Worm (Caenorhabditis elegans) whole organism, young adult: Measurements from ENCODE around the gene C46F11.6.

Experiments
- B0019.2 ChIP-seq: fragments of 200-800 bp; sonication (Bioruptor generic); conservative IDR thresholded peaks from 2 replicates; pipeline ENCODE4 v1.3.6; 2022; ENCODE audit warnings: missing genetic modification reagents, missing genetic modification characterization, missing compliant biosample characterization
- B0035.1 ChIP-seq: sonication (generic microtip); optimal IDR thresholded peaks from 2 replicates; lab custom pipeline; 2016; ENCODE audit warnings: missing genetic modification characterization, mild to moderate bottlenecking, missing compliant biosample characterization, missing genotype, missing genetic modification reagents
- B0336.3 ChIP-seq: fragments of 200-800 bp; sonication (Bioruptor generic); IDR thresholded peaks from 2 replicates; pipeline ENCODE4 v1.3.6; 2022; ENCODE audit warnings: missing genetic modification characterization, missing compliant biosample characterization
- F22D6.2 ChIP-seq: sonication (generic microtip); optimal IDR thresholded peaks from 2 replicates; lab custom pipeline; 2016; ENCODE audit warnings: mild to moderate bottlenecking, missing genetic modification characterization, missing compliant biosample characterization
- F33H1.4 ChIP-seq: fragments of 200-800 bp; sonication (Bioruptor generic); IDR thresholded peaks from 2 replicates; pipeline ENCODE4 v1.3.6; 2022; ENCODE audit warnings: missing genetic modification reagents, missing genetic modification characterization, missing compliant biosample characterization
- F39B2.1 ChIP-seq: fragments of 200-800 bp; sonication (Bioruptor generic); IDR thresholded peaks from 2 replicates; pipeline ENCODE4 v1.3.6; 2022; ENCODE audit warnings: missing genetic modification reagents, missing genetic modification characterization, missing compliant biosample characterization
- F52B5.7 ChIP-seq: sonication (generic microtip); optimal IDR thresholded peaks from 2 replicates; lab custom pipeline; 2016; ENCODE audit warnings: mild to moderate bottlenecking, missing genetic modification characterization, missing compliant biosample characterization
- T26A5.8 ChIP-seq: sonication (generic microtip); optimal IDR thresholded peaks from 2 replicates; lab custom pipeline; 2016; ENCODE audit warnings: missing genetic modification characterization, missing compliant biosample characterization
- Y53F4B.3 ChIP-seq: fragments of 200-800 bp; sonication (Bioruptor generic); IDR thresholded peaks from 2 replicates; pipeline ENCODE4 v1.3.6; 2022; ENCODE audit warnings: missing genetic modification reagents, missing genetic modification characterization, missing compliant biosample characterization
- Y79H2A.3 ChIP-seq: fragments of 200-800 bp; sonication (Bioruptor generic); conservative IDR thresholded peaks from 2 replicates; pipeline ENCODE4 v1.3.6; 2022; ENCODE audit warnings: missing genetic modification reagents, missing genetic modification characterization, missing compliant biosample characterization
- ZK185.1 ChIP-seq: sonication (generic microtip); optimal IDR thresholded peaks from 2 replicates; lab custom pipeline; 2016; ENCODE audit warnings: mild to moderate bottlenecking, missing genetic modification characterization, missing compliant biosample characterization; ENCODE audit not compliant: poor library complexity, severe bottlenecking
- akir-1 ChIP-seq: fragments of 200-800 bp; sonication (Bioruptor generic); optimal IDR thresholded peaks from 2 replicates; lab custom pipeline; 2018; ENCODE audit warnings: mild to moderate bottlenecking, missing genetic modification characterization, moderate library complexity, missing compliant biosample characterization
- aptf-3 ChIP-seq: fragments of 200-800 bp; sonication (Bioruptor generic); IDR thresholded peaks from 2 replicates; pipeline ENCODE4 v1.3.6; 2022; ENCODE audit warnings: missing genetic modification characterization, missing compliant biosample characterization
- attf-3 ChIP-seq: fragments of 200-800 bp; sonication (Bioruptor generic); conservative IDR thresholded peaks from 2 replicates; pipeline ENCODE4 v1.3.6; 2022; ENCODE audit warnings: missing genetic modification reagents, missing genetic modification characterization, missing compliant biosample characterization
- attf-5 ChIP-seq: fragments of 200-800 bp; sonication (Bioruptor generic); optimal IDR thresholded peaks from 2 replicates; lab custom pipeline; 2018; ENCODE audit warnings: mild to moderate bottlenecking, missing genetic modification characterization, missing compliant biosample characterization
- cebp-2 ChIP-seq: fragments of 200-800 bp; sonication (Bioruptor generic); IDR thresholded peaks from 2 replicates; pipeline ENCODE4 v1.3.6; 2022; ENCODE audit warnings: missing genetic modification characterization, missing compliant biosample characterization
- ceh-58 ChIP-seq: fragments of 200-800 bp; sonication (Bioruptor generic); IDR thresholded peaks from 2 replicates; pipeline ENCODE4 v1.3.6; 2022; ENCODE audit warnings: missing genetic modification characterization, missing compliant biosample characterization
- ceh-91 ChIP-seq: fragments of 200-800 bp; sonication (Bioruptor generic); IDR thresholded peaks from 2 replicates; pipeline ENCODE4 v1.3.6; 2022; ENCODE audit warnings: missing genetic modification reagents, missing genetic modification characterization, missing compliant biosample characterization
- chd-7 ChIP-seq: sonication (generic microtip); optimal IDR thresholded peaks from 2 replicates; lab custom pipeline; 2016; ENCODE audit warnings: mild to moderate bottlenecking, missing genetic modification characterization, moderate library complexity, missing compliant biosample characterization
- dox-1 ChIP-seq: fragments of 200-800 bp; sonication (Bioruptor generic); IDR thresholded peaks from 2 replicates; pipeline ENCODE4 v1.3.6; 2022; ENCODE audit warnings: missing genetic modification reagents, missing genetic modification characterization, missing compliant biosample characterization
- dpff-1 ChIP-seq: sonication (generic microtip); optimal IDR thresholded peaks from 2 replicates; lab custom pipeline; 2017; ENCODE audit warnings: mild to moderate bottlenecking, missing genetic modification characterization, missing compliant biosample characterization
- dpl-1 ChIP-seq: fragments of 150-350 bp; optimal IDR thresholded peaks from 2 replicates; lab custom pipeline; 2014; ENCODE audit warnings: missing biosample characterization, missing genetic modification reagents, missing genetic modification characterization
- egl-44 ChIP-seq: fragments of 200-800 bp; sonication (Bioruptor generic); IDR thresholded peaks from 2 replicates; pipeline ENCODE4 v1.3.6; 2022; ENCODE audit warnings: missing genetic modification reagents, missing genetic modification characterization, missing compliant biosample characterization
- egrh-3 ChIP-seq: fragments of 200-800 bp; sonication (Bioruptor generic); IDR thresholded peaks from 2 replicates; pipeline ENCODE4 v1.3.6; 2022; ENCODE audit warnings: missing genetic modification reagents, missing genetic modification characterization, missing compliant biosample characterization
- gei-17 ChIP-seq: fragments of 200-800 bp; sonication (Bioruptor generic); optimal IDR thresholded peaks from 2 replicates; lab custom pipeline; 2018; ENCODE audit warnings: mild to moderate bottlenecking, missing genetic modification characterization, missing compliant biosample characterization
- hlh-12 ChIP-seq: sonication (generic microtip); optimal IDR thresholded peaks from 2 replicates; lab custom pipeline; 2016; ENCODE audit warnings: missing genetic modification characterization, missing compliant biosample characterization
- hmg-20 ChIP-seq: fragments of 200-800 bp; sonication (Bioruptor generic); IDR thresholded peaks from 2 replicates; pipeline ENCODE4 v1.3.6; 2022; ENCODE audit warnings: missing genetic modification reagents, missing genetic modification characterization, missing compliant biosample characterization
- hrde-1 ChIP-seq: sonication (generic microtip); optimal IDR thresholded peaks from 2 replicates; lab custom pipeline; 2016; ENCODE audit warnings: missing genetic modification characterization, mild to moderate bottlenecking, missing compliant biosample characterization, moderate library complexity, missing genotype, missing genetic modification reagents, borderline replicate concordance
- let-526 ChIP-seq: fragments of 200-800 bp; sonication (Bioruptor generic); IDR thresholded peaks from 2 replicates; pipeline ENCODE4 v1.3.6; 2022; ENCODE audit warnings: missing genetic modification reagents, missing genetic modification characterization, missing compliant biosample characterization
- let-607 ChIP-seq, 2 experiments: fragments of 200-800 bp in 1 of 2; sonication (Bioruptor generic) in 1 of 2; sonication (generic microtip) in 1 of 2; optimal IDR thresholded peaks; 2 replicates each; lab custom pipeline; 2016 to 2018; ENCODE audit warnings: mild to moderate bottlenecking in 2 of 2, missing compliant biosample characterization in 2 of 2, missing genetic modification characterization in 2 of 2, moderate library complexity in 2 of 2, missing genotype in 1 of 2
- madf-10 ChIP-seq: sonication (generic microtip); optimal IDR thresholded peaks from 2 replicates; lab custom pipeline; 2016; ENCODE audit warnings: mild to moderate bottlenecking, missing genetic modification characterization, missing compliant biosample characterization
- madf-8 ChIP-seq: fragments of 200-800 bp; sonication (Bioruptor generic); conservative IDR thresholded peaks from 2 replicates; pipeline ENCODE4 v1.3.6; 2022; ENCODE audit warnings: missing genetic modification reagents, missing genetic modification characterization, missing compliant biosample characterization
- mes-4 ChIP-seq: sonication (generic microtip); optimal IDR thresholded peaks from 2 replicates; lab custom pipeline; 2016; ENCODE audit warnings: missing genotype, missing genetic modification characterization, missing compliant biosample characterization
- nfyb-1 ChIP-seq: fragments of 200-800 bp; sonication (Bioruptor generic); IDR thresholded peaks from 2 replicates; pipeline ENCODE4 v1.3.6; 2022; ENCODE audit warnings: missing genetic modification reagents, missing genetic modification characterization, missing compliant biosample characterization
- nhr-27 ChIP-seq: fragments of 200-800 bp; sonication (Bioruptor generic); optimal IDR thresholded peaks from 2 replicates; lab custom pipeline; 2018; ENCODE audit warnings: mild to moderate bottlenecking, missing genetic modification characterization, moderate library complexity, missing compliant biosample characterization
- nhr-90 ChIP-seq: sonication (generic microtip); optimal IDR thresholded peaks from 2 replicates; lab custom pipeline; 2016; ENCODE audit warnings: missing genotype, mild to moderate bottlenecking, missing genetic modification characterization, missing compliant biosample characterization
- pbrm-1 ChIP-seq: fragments of 200-800 bp; sonication (Bioruptor generic); IDR thresholded peaks from 2 replicates; pipeline ENCODE4 v1.3.6; 2022; ENCODE audit warnings: missing genetic modification reagents, missing genetic modification characterization, missing compliant biosample characterization
- pha-4 ChIP-seq: fragments of 150-350 bp; sonication (generic microtip); optimal IDR thresholded peaks from 2 replicates; lab custom pipeline; 2014; ENCODE audit warnings: missing biosample characterization, missing genetic modification reagents, missing genetic modification characterization
- rpc-1 ChIP-seq, 2 experiments: fragments of 150-350 bp in 1 of 2; sonication (generic microtip) in 1 of 2; optimal IDR thresholded peaks; 2 replicates each; lab custom pipeline; 2014 to 2018; ENCODE audit warnings: missing biosample characterization in 1 of 2, missing genetic modification characterization in 1 of 2, missing genetic modification reagents in 1 of 2, missing genotype in 1 of 2
- snpc-3.4 ChIP-seq: sonication (generic microtip); optimal IDR thresholded peaks from 2 replicates; lab custom pipeline; 2017; ENCODE audit warnings: missing genetic modification characterization, mild to moderate bottlenecking, missing compliant biosample characterization, antibody characterized with exemption, moderate library complexity, missing genotype, missing genetic modification reagents
- snpc-4 ChIP-seq, 5 experiments: fragments of 150-350 bp in 1 of 5; sonication (generic microtip) in 4 of 5; optimal IDR thresholded peaks; 2 replicates each; lab custom pipeline; 2014 to 2018; ENCODE audit warnings: missing genetic modification characterization in 5 of 5, missing biosample characterization in 3 of 5, antibody characterized with exemption in 2 of 5, mild to moderate bottlenecking in 2 of 5, missing compliant biosample characterization in 2 of 5, missing genotype in 2 of 5, moderate library complexity in 2 of 5, missing genetic modification reagents in 1 of 5
- somi-1 ChIP-seq: fragments of 200-800 bp; sonication (Bioruptor generic); optimal IDR thresholded peaks from 2 replicates; lab custom pipeline; 2018; ENCODE audit warnings: mild to moderate bottlenecking, missing genetic modification characterization, missing compliant biosample characterization
- tbx-9 ChIP-seq: sonication (generic microtip); optimal IDR thresholded peaks from 2 replicates; lab custom pipeline; 2016; ENCODE audit warnings: borderline replicate concordance, missing genetic modification characterization, inconsistent platforms, missing compliant biosample characterization
- tlf-1 ChIP-seq: fragments of 200-800 bp; sonication (Bioruptor generic); optimal IDR thresholded peaks from 2 replicates; lab custom pipeline; 2018; ENCODE audit warnings: mild to moderate bottlenecking, missing genetic modification characterization, missing compliant biosample characterization
- ztf-18 ChIP-seq: sonication (generic microtip); optimal IDR thresholded peaks from 2 replicates; lab custom pipeline; 2016; ENCODE audit warnings: missing genotype, mild to moderate bottlenecking, missing genetic modification characterization, missing compliant biosample characterization
- ztf-22 ChIP-seq: fragments of 200-800 bp; sonication (Bioruptor generic); optimal IDR thresholded peaks from 2 replicates; lab custom pipeline; 2018; ENCODE audit warnings: mild to moderate bottlenecking, missing genetic modification characterization, moderate library complexity, missing compliant biosample characterization
- ztf-25 ChIP-seq: fragments of 200-800 bp; sonication (Bioruptor generic); IDR thresholded peaks from 2 replicates; pipeline ENCODE4 v1.3.6; 2022; ENCODE audit warnings: missing genetic modification reagents, missing genetic modification characterization, missing compliant biosample characterization
- ztf-3 ChIP-seq: fragments of 200-800 bp; sonication (Bioruptor generic); optimal IDR thresholded peaks from 2 replicates; lab custom pipeline; 2018; ENCODE audit warnings: mild to moderate bottlenecking, missing genetic modification characterization, missing compliant biosample characterization

The C46F11.6 gene

ce11 chrIII:3652964-3653363 is 17.3 kb downstream of the C46F11.6 start (continued):
- TF ChIP-seq akir-1 (GFP tag; lab: Kevin White, UChicago) (no peak), madf-10 (tag; lab: Kevin White, UChicago) (no peak), dpl-1 (GFP tag; lab: Kevin White, UChicago) (no peak), B0019.2 (GFP tag; lab: Robert Waterston, UW) (no peak), madf-8 (GFP tag; lab: Robert Waterston, UW) (no peak), nhr-27 (tag; lab: Kevin White, UChicago) (no peak), B0035.1 (tag; lab: Kevin White, UChicago) (no peak), ztf-22 (no peak), hrde-1 (tag; lab: Kevin White, UChicago) (no peak), nhr-90 (tag; lab: Kevin White, UChicago) (peak; percentile 47), egl-44 (GFP tag; lab: Robert Waterston, UW) (no peak), T26A5.8 (no peak), B0336.3 (GFP tag; lab: Robert Waterston, UW) (no peak; the same call in 1 of the 2 replicates), ceh-91 (no peak), F33H1.4 (GFP tag; lab: Robert Waterston, UW) (no peak), Y53F4B.3 (GFP tag; lab: Robert Waterston, UW) (no peak), pha-4 (no peak), F39B2.1 (no peak), aptf-3 (GFP tag; lab: Robert Waterston, UW) (no peak), attf-5 (no peak), somi-1 (GFP tag; lab: Kevin White, UChicago) (no peak), let-607 (tag; optimal IDR thresholded peaks at IDR 0.05; lab: Kevin White, UChicago) (no peak), Y79H2A.3 (GFP tag; lab: Robert Waterston, UW) (no peak), ceh-58 (GFP tag; lab: Robert Waterston, UW) (no peak), ztf-18 (tag; lab: Kevin White, UChicago) (no peak), snpc-4 (GFP tag; optimal IDR thresholded peaks at IDR 0.05; lab: Kevin White, UChicago) (no peak), snpc-4 (tag; optimal IDR thresholded peaks at IDR 0.05; lab: Kevin White, UChicago) (no peak), tbx-9 (tag; lab: Kevin White, UChicago) (no peak), mes-4 (tag; lab: Kevin White, UChicago) (no peak), ztf-25 (GFP tag; lab: Robert Waterston, UW) (no peak), let-526 (GFP tag; lab: Robert Waterston, UW) (no peak), snpc-3.4 (tag; lab: Kevin White, UChicago) (no peak), F52B5.7 (tag; lab: Kevin White, UChicago) (no peak), nfyb-1 (GFP tag; lab: Robert Waterston, UW) (peak; percentile 65; the same call in 1 of the 2 replicates), chd-7 (tag; lab: Kevin White, UChicago) (no peak), egrh-3 (GFP tag; lab: Robert Waterston, UW) (no peak), gei-17 (no peak), dpff-1 (peak; percentile 46), hmg-20 (GFP tag; lab: Robert Waterston, UW) (no peak), pbrm-1 (GFP tag; lab: Robert Waterston, UW) (peak; percentile 22; the same call in 1 of the 2 replicates), tlf-1 (GFP tag; lab: Kevin White, UChicago) (peak; percentile 16), hlh-12 (tag; lab: Kevin White, UChicago) (no peak), ztf-3 (GFP tag; lab: Kevin White, UChicago) (no peak), F22D6.2 (tag; lab: Kevin White, UChicago) (no peak), cebp-2 (0 out of 2 replicates have a peak, but pooled peaks have one; percentile 41), ZK185.1 (tag; lab: Kevin White, UChicago) (no peak), rpc-1 (optimal IDR thresholded peaks at IDR 0.05; lab: Kevin White, UChicago) (no peak), rpc-1 (tag; optimal IDR thresholded peaks at IDR 0.05; lab: Kevin White, UChicago) (no peak), dox-1 (GFP tag; lab: Robert Waterston, UW) (no peak), attf-3 (GFP tag; lab: Robert Waterston, UW) (no peak)
